Worm (Caenorhabditis elegans) whole organism, mixed stage, embryonic: ENCODE data around the gene Y119D3B.14.

Experiments
- M03D4.4 ChIP-seq: sonication (generic microtip); optimal IDR thresholded peaks from 2 replicates; lab custom pipeline; 2017; ENCODE audit warnings: mild to moderate bottlenecking, missing genetic modification characterization, missing compliant biosample characterization
- bed-3 ChIP-seq: fragments of 200-800 bp; sonication (Bioruptor generic); optimal IDR thresholded peaks from 3 replicates; lab custom pipeline; 2018; ENCODE audit warnings: mild to moderate bottlenecking, missing genetic modification characterization, moderate library complexity, missing compliant biosample characterization
- ceh-39 ChIP-seq: fragments of 150-350 bp; optimal IDR thresholded peaks from 2 replicates; lab custom pipeline; 2014; ENCODE audit warnings: missing biosample characterization, missing genetic modification characterization
- ceh-43 ChIP-seq: fragments of 200-800 bp; sonication (Bioruptor generic); optimal IDR thresholded peaks from 2 replicates; lab custom pipeline; 2018; ENCODE audit warnings: mild to moderate bottlenecking, missing genetic modification characterization, moderate library complexity, missing compliant biosample characterization
- ceh-83 ChIP-seq: fragments of 200-800 bp; sonication (Bioruptor generic); optimal IDR thresholded peaks from 2 replicates; lab custom pipeline; 2018; ENCODE audit warnings: mild to moderate bottlenecking, missing genetic modification characterization, missing compliant biosample characterization
- ces-1 ChIP-seq: fragments of 150-350 bp; optimal IDR thresholded peaks from 2 replicates; lab custom pipeline; 2014; ENCODE audit warnings: missing biosample characterization, missing genetic modification reagents, missing genetic modification characterization
- cnd-1 ChIP-seq: fragments of 200-800 bp; sonication (Bioruptor generic); optimal IDR thresholded peaks from 2 replicates; lab custom pipeline; 2018; ENCODE audit warnings: mild to moderate bottlenecking, missing genetic modification characterization, missing compliant biosample characterization
- drap-1 ChIP-seq: fragments of 200-800 bp; sonication (Bioruptor generic); optimal IDR thresholded peaks from 3 replicates; lab custom pipeline; 2018; ENCODE audit warnings: mild to moderate bottlenecking, missing genetic modification characterization, missing compliant biosample characterization
- elt-3 ChIP-seq: fragments of 150-350 bp; optimal IDR thresholded peaks from 2 replicates; lab custom pipeline; 2014; ENCODE audit warnings: missing biosample characterization, missing genetic modification characterization
- flh-1 ChIP-seq: fragments of 200-800 bp; sonication (Bioruptor generic); optimal IDR thresholded peaks from 2 replicates; lab custom pipeline; 2018; ENCODE audit warnings: mild to moderate bottlenecking, missing genetic modification characterization, moderate library complexity, missing compliant biosample characterization
- ham-2 ChIP-seq: fragments of 200-800 bp; sonication (Bioruptor generic); optimal IDR thresholded peaks from 2 replicates; lab custom pipeline; 2018; ENCODE audit warnings: mild to moderate bottlenecking, missing genetic modification characterization, missing compliant biosample characterization
- hlh-1 ChIP-seq: fragments of 150-350 bp; optimal IDR thresholded peaks from 2 replicates; lab custom pipeline; 2014; ENCODE audit warnings: missing biosample characterization, missing genetic modification reagents, missing genetic modification characterization
- lin-13 ChIP-seq: fragments of 150-350 bp; optimal IDR thresholded peaks from 2 replicates; lab custom pipeline; 2014; ENCODE audit warnings: missing biosample characterization, missing genetic modification characterization
- lin-32 ChIP-seq: fragments of 200-800 bp; sonication (Bioruptor generic); optimal IDR thresholded peaks from 2 replicates; lab custom pipeline; 2018; ENCODE audit warnings: mild to moderate bottlenecking, missing genetic modification characterization, missing compliant biosample characterization
- lsy-2 ChIP-seq: fragments of 150-350 bp; optimal IDR thresholded peaks from 2 replicates; lab custom pipeline; 2014; ENCODE audit warnings: missing biosample characterization, missing genetic modification characterization
- mep-1 ChIP-seq: fragments of 150-350 bp; optimal IDR thresholded peaks from 2 replicates; lab custom pipeline; 2017; ENCODE audit warnings: missing biosample characterization, missing genetic modification reagents, missing genetic modification characterization, inconsistent platforms
- mls-2 ChIP-seq: sonication (generic microtip); optimal IDR thresholded peaks from 2 replicates; lab custom pipeline; 2016; ENCODE audit warnings: mild to moderate bottlenecking, missing genetic modification characterization, moderate library complexity, missing compliant biosample characterization
- nhr-12 ChIP-seq: fragments of 150-350 bp; optimal IDR thresholded peaks from 2 replicates; lab custom pipeline; 2014; ENCODE audit warnings: missing biosample characterization, missing genetic modification characterization
- nhr-2 ChIP-seq: fragments of 150-350 bp; optimal IDR thresholded peaks from 2 replicates; lab custom pipeline; 2014; ENCODE audit warnings: missing biosample characterization, missing genetic modification characterization
- nhr-237 ChIP-seq: fragments of 150-350 bp; optimal IDR thresholded peaks from 2 replicates; lab custom pipeline; 2014; ENCODE audit warnings: missing biosample characterization, missing genetic modification characterization
- nhr-28 ChIP-seq: fragments of 150-350 bp; optimal IDR thresholded peaks from 2 replicates; lab custom pipeline; 2014; ENCODE audit warnings: missing biosample characterization, missing genetic modification characterization
- nhr-76 ChIP-seq: sonication (generic microtip); optimal IDR thresholded peaks from 2 replicates; lab custom pipeline; 2017; ENCODE audit warnings: missing biosample characterization, missing genetic modification characterization
- pha-4 ChIP-seq: fragments of 150-350 bp; optimal IDR thresholded peaks from 2 replicates; lab custom pipeline; 2018; ENCODE audit warnings: missing biosample characterization, missing genetic modification reagents, missing genetic modification characterization
- sem-2 ChIP-seq: fragments of 200-800 bp; sonication (Bioruptor generic); optimal IDR thresholded peaks from 2 replicates; lab custom pipeline; 2018; ENCODE audit warnings: mild to moderate bottlenecking, missing genetic modification characterization, missing compliant biosample characterization
- snpc-4 ChIP-seq: fragments of 150-350 bp; optimal IDR thresholded peaks from 2 replicates; lab custom pipeline; 2014; ENCODE audit warnings: missing biosample characterization, missing genetic modification characterization
- sptf-1 ChIP-seq: sonication (generic microtip); optimal IDR thresholded peaks from 2 replicates; lab custom pipeline; 2017; ENCODE audit warnings: mild to moderate bottlenecking, missing genetic modification characterization, moderate library complexity, missing compliant biosample characterization
- tbx-8 ChIP-seq: fragments of 200-800 bp; sonication (Bioruptor generic); optimal IDR thresholded peaks from 2 replicates; lab custom pipeline; 2018; ENCODE audit warnings: mild to moderate bottlenecking, missing genetic modification characterization, moderate library complexity, missing compliant biosample characterization
- unc-120 ChIP-seq: sonication (generic microtip); optimal IDR thresholded peaks from 2 replicates; lab custom pipeline; 2017; ENCODE audit warnings: missing genetic modification characterization, missing compliant biosample characterization; ENCODE audit not compliant: poor library complexity, severe bottlenecking
- unc-39 ChIP-seq: fragments of 150-350 bp; optimal IDR thresholded peaks from 2 replicates; lab custom pipeline; 2014; ENCODE audit warnings: missing biosample characterization, missing genetic modification characterization
- unc-62 ChIP-seq: fragments of 150-350 bp; optimal IDR thresholded peaks from 2 replicates; lab custom pipeline; 2014; ENCODE audit warnings: missing biosample characterization, missing genetic modification reagents, missing genetic modification characterization
- zip-8 ChIP-seq: fragments of 150-350 bp; optimal IDR thresholded peaks from 2 replicates; lab custom pipeline; 2014; ENCODE audit warnings: missing biosample characterization, missing genetic modification characterization

Y119D3B.14 gene

DNA sequence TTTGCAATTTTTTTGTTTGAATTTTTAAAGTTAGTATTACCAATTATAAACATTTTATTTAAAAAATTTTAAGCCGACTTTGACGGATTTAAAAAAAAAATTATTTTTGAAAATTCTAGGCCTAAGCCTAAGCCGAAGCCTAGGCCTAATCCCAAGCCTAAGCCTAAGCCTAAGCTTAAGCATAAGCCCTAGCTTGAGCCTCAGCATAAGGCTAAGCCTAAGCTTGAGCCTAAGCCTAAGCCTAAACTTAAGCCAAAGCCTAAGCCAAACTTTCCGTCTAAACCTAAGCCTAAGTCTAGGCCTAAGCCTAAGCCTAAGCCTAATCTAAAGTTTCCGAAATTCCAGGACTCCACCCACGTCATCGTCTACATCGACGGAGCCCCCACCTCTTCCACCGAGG is 24.0 kb downstream of the Y119D3B.14 start:
- TF ChIP-seq tbx-8 (GFP tag; lab: Kevin White, UChicago) (no peak), elt-3 (tag; lab: Kevin White, UChicago) (no peak), ceh-39 (tag; lab: Kevin White, UChicago) (no peak), hlh-1 (tag; lab: Kevin White, UChicago) (no peak), ham-2 (GFP tag; lab: Kevin White, UChicago) (no peak), flh-1 (GFP tag; lab: Kevin White, UChicago) (no peak), sptf-1 (tag; lab: Kevin White, UChicago) (no peak), ceh-43 (GFP tag; lab: Kevin White, UChicago) (no peak), nhr-2 (no peak), zip-8 (tag; lab: Kevin White, UChicago) (no peak)

DNA sequence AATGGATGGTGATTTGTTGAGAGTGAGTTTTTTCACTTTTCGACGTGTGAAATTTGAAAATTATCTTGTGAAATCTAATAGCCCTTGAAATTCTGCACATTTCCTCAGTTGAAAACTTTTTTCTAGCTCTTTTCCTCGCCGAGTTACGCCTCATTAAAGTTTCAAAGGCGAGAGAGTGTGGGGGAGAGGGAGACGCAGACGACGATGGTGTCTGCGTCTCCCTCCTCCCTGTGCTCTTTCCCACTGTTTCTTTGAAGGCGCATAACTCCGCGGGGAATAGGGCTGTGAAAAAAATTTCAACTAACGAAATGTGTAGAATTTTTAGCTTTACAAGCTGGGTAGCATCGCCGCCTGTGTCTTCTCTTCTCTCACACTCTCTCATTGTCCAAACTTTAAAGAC is 27.2 kb downstream of the Y119D3B.14 start:
- TF ChIP-seq ceh-83 (GFP tag; lab: Kevin White, UChicago), result no peak
- no peak for TF ChIP-seq ham-2 (GFP tag; lab: Kevin White, UChicago)
- no peak for TF ChIP-seq sem-2 (GFP tag; lab: Kevin White, UChicago)
- TF ChIP-seq nhr-237 (tag; lab: Kevin White, UChicago), result no peak
- no peak for TF ChIP-seq nhr-12
- TF ChIP-seq cnd-1 (tag; lab: Kevin White, UChicago), result no peak
- no peak for TF ChIP-seq bed-3 (GFP tag; lab: Kevin White, UChicago)
- TF ChIP-seq nhr-76 (tag; lab: Kevin White, UChicago), result no peak
- TF ChIP-seq unc-39, result no peak
- TF ChIP-seq lsy-2 (tag; lab: Kevin White, UChicago), result no peak
- TF ChIP-seq nhr-2, result no peak
- no peak for TF ChIP-seq unc-62 (GFP tag; lab: Kevin White, UChicago)
- TF ChIP-seq pha-4 (tag; lab: Kevin White, UChicago), result no peak
- no peak for TF ChIP-seq ceh-43 (GFP tag; lab: Kevin White, UChicago)
- no peak for TF ChIP-seq flh-1 (GFP tag; lab: Kevin White, UChicago)
- no peak for TF ChIP-seq mep-1 (tag; lab: Kevin White, UChicago)
- no peak for TF ChIP-seq ces-1 (GFP tag; lab: Kevin White, UChicago)

DNA sequence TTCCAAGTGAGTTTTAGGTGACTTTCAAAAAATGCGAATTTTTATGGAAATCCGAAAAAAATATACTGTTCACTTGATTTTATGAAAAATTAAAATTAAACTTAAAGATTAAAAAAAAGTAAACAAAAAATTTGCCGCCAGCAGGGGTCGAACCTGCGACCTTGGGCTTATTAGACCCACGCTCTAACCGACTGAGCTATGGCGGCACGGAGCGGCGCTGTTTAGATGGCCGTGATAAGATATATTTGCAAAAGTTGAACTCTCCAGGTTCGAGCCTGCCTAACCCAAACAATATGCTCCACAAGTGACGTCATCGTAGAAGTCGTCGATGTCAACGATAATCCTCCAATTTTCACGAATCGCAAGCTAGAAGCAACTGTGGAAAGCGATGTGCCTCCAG is 28.9 kb downstream of the Y119D3B.14 start:
- TF ChIP-seq unc-39 (no peak), ham-2 (GFP tag; lab: Kevin White, UChicago) (no peak)

DNA sequence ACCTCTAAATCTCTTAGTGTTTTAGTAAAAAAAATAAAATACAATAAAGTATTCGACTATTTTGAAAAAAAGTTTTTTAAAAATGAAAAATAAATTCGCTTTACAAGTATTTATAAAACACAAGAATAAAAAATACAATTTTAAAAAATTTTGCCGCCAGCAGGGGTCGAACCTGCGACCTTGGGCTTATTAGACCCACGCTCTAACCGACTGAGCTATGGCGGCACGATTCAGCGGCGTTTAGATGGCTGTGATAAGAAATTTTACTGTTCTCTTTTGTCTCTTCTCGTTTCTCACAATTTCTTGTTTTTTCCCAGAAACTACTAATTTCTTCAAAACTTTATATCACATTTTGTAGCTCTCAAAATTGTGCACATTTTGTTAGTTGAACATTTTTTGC is 30.4 kb downstream of the Y119D3B.14 start:
- TF ChIP-seq M03D4.4, result no peak
- TF ChIP-seq unc-62 (GFP tag; lab: Kevin White, UChicago), result no peak
- TF ChIP-seq snpc-4, result no peak
- TF ChIP-seq hlh-1 (tag; lab: Kevin White, UChicago), result no peak
- no peak for TF ChIP-seq elt-3 (tag; lab: Kevin White, UChicago)
- no peak for TF ChIP-seq unc-120 (tag; lab: Kevin White, UChicago)
- TF ChIP-seq flh-1 (GFP tag; lab: Kevin White, UChicago), result no peak
- no peak for TF ChIP-seq ceh-39 (tag; lab: Kevin White, UChicago)
- no peak for TF ChIP-seq ham-2 (GFP tag; lab: Kevin White, UChicago)
- no peak for TF ChIP-seq ces-1 (GFP tag; lab: Kevin White, UChicago)
- no peak for TF ChIP-seq drap-1 (GFP tag; lab: Kevin White, UChicago)
- no peak for TF ChIP-seq nhr-28 (tag; lab: Kevin White, UChicago)
- TF ChIP-seq lsy-2 (tag; lab: Kevin White, UChicago), result no peak
- no peak for TF ChIP-seq nhr-12
- TF ChIP-seq mep-1 (tag; lab: Kevin White, UChicago), result no peak
- no peak for TF ChIP-seq lin-32 (GFP tag; lab: Kevin White, UChicago)
- TF ChIP-seq bed-3 (GFP tag; lab: Kevin White, UChicago), result no peak

DNA sequence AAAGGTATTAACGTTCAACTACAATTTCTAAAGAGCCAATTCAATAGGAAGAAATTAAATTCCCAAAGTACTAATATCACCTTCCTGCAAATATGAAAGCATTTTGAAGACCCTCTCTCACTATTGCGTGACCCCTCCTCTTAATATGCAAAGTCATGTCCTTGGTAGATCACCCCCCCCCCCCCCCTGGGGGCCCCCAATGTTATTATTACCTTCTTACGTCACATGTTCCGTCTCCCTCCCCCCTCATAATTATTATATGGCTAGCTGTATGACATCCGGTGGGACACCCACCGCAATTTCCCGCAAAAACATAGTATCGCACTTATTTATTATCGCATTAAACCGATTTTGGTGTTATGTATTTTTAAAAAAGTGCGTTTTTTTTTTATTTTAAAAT is 31.7 kb downstream of the Y119D3B.14 start:
- TF ChIP-seq mls-2 (tag; lab: Kevin White, UChicago), result peak; percentile 30
- no peak for TF ChIP-seq lin-13 (tag; lab: Kevin White, UChicago)
- TF ChIP-seq ceh-83 (GFP tag; lab: Kevin White, UChicago), result no peak
- TF ChIP-seq sptf-1 (tag; lab: Kevin White, UChicago), result peak; percentile 50
- no peak for TF ChIP-seq snpc-4
- TF ChIP-seq nhr-2, result peak; percentile 73
- peak; percentile 55 for TF ChIP-seq zip-8 (tag; lab: Kevin White, UChicago)
- TF ChIP-seq, all 35 proteins: peak for 4
